Fruit fly (Drosophila melanogaster) whole organism, embryonic: ENCODE measurements around the gene lok.

Experiments used
- Aef1 ChIP-seq: fragments of 200-800 bp; sonication (Bioruptor generic); IDR thresholded peaks from 3 replicates; pipeline ENCODE4 v1.3.6; 2022; ENCODE audit warnings: missing biosample characterization, missing genetic modification characterization
- B-H2 ChIP-seq: fragments of 200-800 bp; sonication (Bioruptor generic); optimal IDR thresholded peaks from 2 replicates; lab custom pipeline; 2018; ENCODE audit warnings: missing biosample characterization, mild to moderate bottlenecking, missing genetic modification characterization
- CG10209 ChIP-seq: fragments of 200-800 bp; sonication (Bioruptor generic); optimal IDR thresholded peaks from 3 replicates; lab custom pipeline; 2017; ENCODE audit warnings: missing biosample characterization, mild to moderate bottlenecking, missing genetic modification characterization, missing genetic modification reagents
- CG11504 ChIP-seq: fragments of 200-800 bp; sonication (Bioruptor generic); optimal IDR thresholded peaks from 3 replicates; lab custom pipeline; 2019; ENCODE audit warnings: missing biosample characterization, mild to moderate bottlenecking, missing genetic modification characterization, moderate library complexity
- CG12236 ChIP-seq: fragments of 200-800 bp; sonication (Bioruptor generic); optimal IDR thresholded peaks from 2 replicates; lab custom pipeline; 2016; ENCODE audit warnings: missing biosample characterization, missing genetic modification characterization
- CG13296 ChIP-seq: fragments of 200-800 bp; sonication (Bioruptor generic); optimal IDR thresholded peaks from 3 replicates; lab custom pipeline; 2018; ENCODE audit warnings: missing biosample characterization, mild to moderate bottlenecking, missing genetic modification characterization
- CG13775 ChIP-seq: fragments of 200-800 bp; sonication (Bioruptor generic); optimal IDR thresholded peaks from 3 replicates; lab custom pipeline; 2017; ENCODE audit warnings: missing biosample characterization, mild to moderate bottlenecking, missing genetic modification characterization
- CG14441 ChIP-seq: fragments of 200-800 bp; sonication (Bioruptor generic); IDR thresholded peaks from 2 replicates; pipeline ENCODE4 v1.3.6; 2022; ENCODE audit warnings: missing biosample characterization, missing genetic modification characterization
- CG14667 ChIP-seq: fragments of 200-800 bp; sonication (Bioruptor generic); IDR thresholded peaks from 2 replicates; pipeline ENCODE4 v1.3.6; 2022; ENCODE audit warnings: missing biosample characterization, missing genetic modification characterization
- CG1602 ChIP-seq: fragments of 200-800 bp; sonication (Bioruptor generic); optimal IDR thresholded peaks from 3 replicates; lab custom pipeline; 2016; ENCODE audit warnings: missing biosample characterization, missing genetic modification characterization
- CG1647 ChIP-seq: fragments of 200-800 bp; sonication (Bioruptor generic); optimal IDR thresholded peaks from 3 replicates; lab custom pipeline; 2016; ENCODE audit warnings: missing biosample characterization, missing genetic modification characterization
- CG17802 ChIP-seq: fragments of 200-800 bp; sonication (Bioruptor generic); optimal IDR thresholded peaks from 2 replicates; lab custom pipeline; 2018; ENCODE audit warnings: missing biosample characterization, mild to moderate bottlenecking, missing genetic modification characterization, moderate library complexity
- CG17829 ChIP-seq: fragments of 200-800 bp; optimal IDR thresholded peaks from 2 replicates; lab custom pipeline; 2019; ENCODE audit warnings: missing biosample characterization, mild to moderate bottlenecking, missing genetic modification characterization, moderate library complexity
- CG2712 ChIP-seq: fragments of 200-800 bp; optimal IDR thresholded peaks from 3 replicates; lab custom pipeline; 2019; ENCODE audit warnings: missing biosample characterization, mild to moderate bottlenecking, missing genetic modification characterization, moderate library complexity
- CG3163 ChIP-seq: fragments of 200-800 bp; sonication (Bioruptor generic); optimal IDR thresholded peaks from 3 replicates; lab custom pipeline; 2016; ENCODE audit warnings: missing biosample characterization, missing genetic modification characterization
- CG32767 ChIP-seq: fragments of 200-800 bp; sonication (Bioruptor generic); IDR thresholded peaks from 2 replicates; pipeline ENCODE4 v1.3.6; 2022; ENCODE audit warnings: missing biosample characterization, missing genetic modification characterization
- CG32772 ChIP-seq: fragments of 200-800 bp; sonication (Bioruptor generic); IDR thresholded peaks from 2 replicates; pipeline ENCODE4 v1.3.6; 2022; ENCODE audit warnings: missing biosample characterization, missing genetic modification characterization
- CG4424 ChIP-seq: fragments of 200-800 bp; sonication (Bioruptor generic); optimal IDR thresholded peaks from 3 replicates; lab custom pipeline; 2016; ENCODE audit warnings: missing biosample characterization, missing genetic modification characterization
- CG4854 ChIP-seq: fragments of 200-800 bp; sonication (Bioruptor generic); optimal IDR thresholded peaks from 2 replicates; lab custom pipeline; 2016; ENCODE audit warnings: missing biosample characterization, missing genetic modification characterization, inconsistent platforms
- CG5180 ChIP-seq: fragments of 200-800 bp; sonication (Bioruptor generic); optimal IDR thresholded peaks from 3 replicates; lab custom pipeline; 2017; ENCODE audit warnings: missing biosample characterization, missing genetic modification characterization, mild to moderate bottlenecking, moderate library complexity, missing genetic modification reagents
- CG5245 ChIP-seq: fragments of 200-800 bp; sonication (Bioruptor generic); optimal IDR thresholded peaks from 3 replicates; lab custom pipeline; 2016; ENCODE audit warnings: missing biosample characterization, missing genetic modification characterization
- CG7987 ChIP-seq: fragments of 200-800 bp; sonication (Bioruptor generic); optimal IDR thresholded peaks from 2 replicates; lab custom pipeline; 2018; ENCODE audit warnings: missing biosample characterization, mild to moderate bottlenecking, missing genetic modification characterization, moderate library complexity
- Chrac-16 ChIP-seq: fragments of 200-800 bp; sonication (Bioruptor generic); optimal IDR thresholded peaks from 3 replicates; lab custom pipeline; 2016; ENCODE audit warnings: missing biosample characterization, missing genetic modification characterization
- D ChIP-seq, 2 experiments: fragments of 200-800 bp in 1 of 2; fragments of >200 bp in 1 of 2; sonication (Bioruptor generic) in 1 of 2; optimal IDR thresholded peaks; 2 replicates in 1 of 2; 3 replicates in 1 of 2; lab custom pipeline; 2017; ENCODE audit warnings: mild to moderate bottlenecking in 1 of 2, missing biosample characterization in 1 of 2, missing genetic modification characterization in 1 of 2, missing genetic modification reagents in 1 of 2
- Fer1 ChIP-seq: fragments of 200-800 bp; sonication (Bioruptor generic); optimal IDR thresholded peaks from 2 replicates; lab custom pipeline; 2017; ENCODE audit warnings: missing biosample characterization, mild to moderate bottlenecking, missing genetic modification characterization
- HLH4C ChIP-seq: fragments of 200-800 bp; sonication (Bioruptor generic); IDR thresholded peaks from 3 replicates; pipeline ENCODE4 v1.3.6; 2022; ENCODE audit warnings: missing biosample characterization, missing genetic modification characterization; ENCODE audit not compliant: partially characterized antibody
- Max ChIP-seq: fragments of 200-800 bp; sonication (Bioruptor generic); optimal IDR thresholded peaks from 2 replicates; lab custom pipeline; 2016; ENCODE audit warnings: missing biosample characterization, mild to moderate bottlenecking, missing genetic modification characterization
- Mrtf ChIP-seq: fragments of 200-800 bp; sonication (Bioruptor generic); IDR thresholded peaks from 3 replicates; pipeline ENCODE4 v1.3.6; 2022; ENCODE audit warnings: missing biosample characterization, missing genetic modification characterization
- Myb ChIP-seq: fragments of 200-800 bp; sonication (Bioruptor generic); optimal IDR thresholded peaks from 2 replicates; lab custom pipeline; 2016; ENCODE audit warnings: missing biosample characterization, missing genetic modification characterization
- ap ChIP-seq: fragments of 200-800 bp; sonication (Bioruptor generic); IDR thresholded peaks from 2 replicates; pipeline ENCODE4 v1.3.6; 2022; ENCODE audit warnings: missing biosample characterization, missing genetic modification characterization
- bigmax ChIP-seq: fragments of 200-800 bp; sonication (Bioruptor generic); optimal IDR thresholded peaks from 2 replicates; lab custom pipeline; 2018; ENCODE audit warnings: missing biosample characterization, mild to moderate bottlenecking, missing genetic modification characterization
- cg ChIP-seq: fragments of 200-800 bp; sonication (Bioruptor generic); optimal IDR thresholded peaks from 3 replicates; lab custom pipeline; 2019; ENCODE audit warnings: missing biosample characterization, mild to moderate bottlenecking, missing genetic modification characterization, moderate library complexity
- cwo ChIP-seq: fragments of 200-800 bp; sonication (Bioruptor generic); optimal IDR thresholded peaks from 3 replicates; lab custom pipeline; 2017; ENCODE audit warnings: missing biosample characterization, missing genetic modification characterization, mild to moderate bottlenecking, moderate library complexity, missing genetic modification reagents
- dimm ChIP-seq: fragments of 200-800 bp; sonication (Bioruptor generic); IDR thresholded peaks from 2 replicates; pipeline ENCODE4 v1.3.6; 2022; ENCODE audit warnings: missing biosample characterization, missing genetic modification characterization
- dmrt99B ChIP-seq: fragments of 200-800 bp; sonication (Bioruptor generic); optimal IDR thresholded peaks from 2 replicates; lab custom pipeline; 2018; ENCODE audit warnings: missing biosample characterization, mild to moderate bottlenecking, missing genetic modification characterization, moderate library complexity
- fru ChIP-seq: fragments of >200 bp; optimal IDR thresholded peaks from 2 replicates; lab custom pipeline; 2017
- ftz-f1 ChIP-seq: fragments of 200-800 bp; sonication (Bioruptor generic); optimal IDR thresholded peaks from 2 replicates; lab custom pipeline; 2016; ENCODE audit warnings: missing biosample characterization, missing genetic modification characterization
- hth ChIP-seq: fragments of >200 bp; optimal IDR thresholded peaks from 2 replicates; lab custom pipeline; 2017; ENCODE audit warnings: inconsistent platforms
- ind ChIP-seq: fragments of 200-800 bp; sonication (Bioruptor generic); optimal IDR thresholded peaks from 3 replicates; lab custom pipeline; 2016; ENCODE audit warnings: missing biosample characterization, missing genetic modification characterization
- ken ChIP-seq: fragments of 200-800 bp; sonication (Bioruptor generic); IDR thresholded peaks from 3 replicates; pipeline ENCODE4 v1.3.6; 2022; ENCODE audit warnings: missing biosample characterization, missing genetic modification characterization
- kni ChIP-seq: fragments of 200-800 bp; sonication (Bioruptor generic); optimal IDR thresholded peaks from 3 replicates; lab custom pipeline; 2017; ENCODE audit warnings: mild to moderate bottlenecking, missing biosample characterization, missing genetic modification reagents, missing genetic modification characterization
- maf-S ChIP-seq: fragments of 200-800 bp; sonication (Bioruptor generic); optimal IDR thresholded peaks from 2 replicates; lab custom pipeline; 2016; ENCODE audit warnings: missing biosample characterization, missing genetic modification characterization
- mld ChIP-seq: fragments of 200-800 bp; sonication (Bioruptor generic); IDR thresholded peaks from 3 replicates; pipeline ENCODE4 v1.3.6; 2022; ENCODE audit warnings: missing biosample characterization, missing genetic modification characterization; ENCODE audit not compliant: partially characterized antibody
- onecut ChIP-seq: fragments of 200-800 bp; sonication (Bioruptor generic); IDR thresholded peaks from 2 replicates; pipeline ENCODE4 v1.3.6; 2022; ENCODE audit warnings: missing biosample characterization, missing genetic modification characterization
- otp ChIP-seq: fragments of 200-800 bp; sonication (Bioruptor generic); IDR thresholded peaks from 3 replicates; pipeline ENCODE4, ENCODE4 v1.3.6; 2022; ENCODE audit warnings: missing biosample characterization, missing genetic modification characterization
- peb ChIP-seq: fragments of 200-800 bp; sonication (Bioruptor generic); IDR thresholded peaks from 2 replicates; pipeline ENCODE4 v1.3.6; 2022; ENCODE audit warnings: missing biosample characterization, missing genetic modification characterization
- pho ChIP-seq: fragments of 200-800 bp; sonication (Bioruptor generic); optimal IDR thresholded peaks from 2 replicates; lab custom pipeline; 2016; ENCODE audit warnings: missing biosample characterization, missing genetic modification characterization
- sqz ChIP-seq: fragments of 200-800 bp; sonication (Bioruptor generic); optimal IDR thresholded peaks from 3 replicates; lab custom pipeline; 2018; ENCODE audit warnings: missing biosample characterization, mild to moderate bottlenecking, missing genetic modification characterization
- tna ChIP-seq: fragments of 200-800 bp; sonication (Bioruptor generic); IDR thresholded peaks from 2 replicates; pipeline ENCODE4 v1.3.6; 2022; ENCODE audit warnings: missing biosample characterization, missing genetic modification characterization; ENCODE audit not compliant: partially characterized antibody
- ttk ChIP-seq: fragments of 200-800 bp; sonication (Bioruptor generic); IDR thresholded peaks from 2 replicates; pipeline ENCODE4 v2.1.2; 2022; ENCODE audit warnings: missing biosample characterization, missing genetic modification characterization
- twi ChIP-seq: fragments of 200-800 bp; optimal IDR thresholded peaks from 2 replicates; lab custom pipeline; 2019; ENCODE audit warnings: missing biosample characterization, mild to moderate bottlenecking, missing genetic modification characterization, moderate library complexity

lok gene

DNA sequence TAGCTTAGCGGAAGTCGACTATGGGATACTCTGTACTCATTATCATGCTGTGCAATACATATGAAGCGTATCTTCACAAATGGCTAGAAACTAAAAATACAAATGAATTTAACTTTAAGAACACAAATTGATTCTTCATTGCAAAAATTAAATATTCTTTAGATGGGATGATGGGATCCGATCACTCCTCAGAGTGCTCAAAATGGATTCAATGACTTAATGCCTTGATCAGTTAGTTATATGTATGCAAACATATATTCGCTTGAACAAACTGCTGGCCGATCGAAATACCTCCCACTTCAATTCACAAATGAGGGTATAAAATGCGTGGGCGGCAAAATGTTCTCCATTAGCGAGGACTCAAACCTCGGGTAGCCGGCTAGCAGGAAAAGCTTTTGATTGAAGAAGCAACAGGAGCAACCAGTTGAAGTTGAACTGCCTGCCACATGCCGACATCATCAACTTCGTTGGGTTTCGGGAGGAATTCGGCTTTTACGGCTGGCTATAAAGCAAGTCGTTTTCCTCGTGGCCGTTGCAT is 33.8 kb upstream of the lok start, which contains the start of gene sNPF (continued):
- no peak for TF ChIP-seq dimm (GFP tag; lab: Robert Waterston, UW)
- no peak for TF ChIP-seq otp (GFP tag; lab: Robert Waterston, UW)
- TF ChIP-seq CG10209 (GFP tag; lab: Kevin White, UChicago) = peak; percentile 71
- TF ChIP-seq peb (GFP tag; lab: Robert Waterston, UW) = no peak
- no peak for TF ChIP-seq Mrtf (GFP tag; lab: Robert Waterston, UW)
- no peak for TF ChIP-seq onecut (GFP tag; lab: Robert Waterston, UW)
- TF ChIP-seq hth = no peak
- no peak for TF ChIP-seq ftz-f1 (GFP tag; lab: Kevin White, UChicago)
- TF ChIP-seq bigmax = no peak
- TF ChIP-seq B-H2 (GFP tag; lab: Kevin White, UChicago) = peak; percentile 8
- no peak for TF ChIP-seq CG5180 (GFP tag; lab: Kevin White, UChicago)
- peak; percentile 30 for TF ChIP-seq maf-S
- peak; percentile 47 for TF ChIP-seq ind (GFP tag; lab: Kevin White, UChicago)
- TF ChIP-seq CG1602 (GFP tag; lab: Kevin White, UChicago) = no peak
- TF ChIP-seq CG17829 (tag; lab: Kevin White, UChicago) = no peak
- no peak for TF ChIP-seq CG7987 (GFP tag; lab: Kevin White, UChicago)
- TF ChIP-seq Max (GFP tag; lab: Kevin White, UChicago) = no peak
- no peak for TF ChIP-seq HLH4C (GFP tag; lab: Robert Waterston, UW)
- TF ChIP-seq twi (tag; lab: Kevin White, UChicago) = no peak
- no peak for TF ChIP-seq CG14441 (GFP tag; lab: Robert Waterston, UW)
- TF ChIP-seq dmrt99B = no peak
- TF ChIP-seq CG17802 = no peak
- TF ChIP-seq CG32772 (GFP tag; lab: Robert Waterston, UW) = no peak
- TF ChIP-seq ken (GFP tag; lab: Robert Waterston, UW) = no peak
- TF ChIP-seq cwo (GFP tag; lab: Kevin White, UChicago) = peak; percentile 28
- TF ChIP-seq tna = no peak
- peak; percentile 38 for TF ChIP-seq CG11504 (tag; lab: Kevin White, UChicago)
- no peak for TF ChIP-seq fru (lab: Kevin White, UChicago)
- peak; percentile 13 for TF ChIP-seq CG3163 (GFP tag; lab: Kevin White, UChicago)
- TF ChIP-seq CG5245 (GFP tag; lab: Kevin White, UChicago) = no peak
- TF ChIP-seq CG14667 = no peak
- TF ChIP-seq sqz = no peak
- TF ChIP-seq CG32767 (GFP tag; lab: Robert Waterston, UW) = no peak
- peak; percentile 60 for TF ChIP-seq Myb
- TF ChIP-seq CG2712 (tag; lab: Kevin White, UChicago) = no peak
- peak; percentile 68 for TF ChIP-seq pho
- no peak for TF ChIP-seq CG4424 (GFP tag; lab: Kevin White, UChicago)
- TF ChIP-seq ap (GFP tag; lab: Robert Waterston, UW) = no peak
- 0 out of 2 replicates have a peak, but pooled peaks have one; percentile 25 for TF ChIP-seq ttk (GFP tag; lab: Robert Waterston, UW)
- TF ChIP-seq kni (GFP tag; lab: Kevin White, UChicago) = no peak
- peak; percentile 61 for TF ChIP-seq CG13775 (GFP tag; lab: Kevin White, UChicago)
- no peak for TF ChIP-seq CG12236 (GFP tag; lab: Kevin White, UChicago)
- no peak for TF ChIP-seq CG1647 (GFP tag; lab: Kevin White, UChicago)
- TF ChIP-seq Fer1 (GFP tag; lab: Kevin White, UChicago) = peak; percentile 74
- TF ChIP-seq CG4854 = no peak
- TF ChIP-seq D (optimal IDR thresholded peaks at IDR 0.05; lab: Kevin White, UChicago) = no peak
- TF ChIP-seq D (GFP tag; optimal IDR thresholded peaks at IDR 0.05; lab: Kevin White, UChicago) = no peak
- TF ChIP-seq Chrac-16 (GFP tag; lab: Kevin White, UChicago) = peak; percentile 29
- TF ChIP-seq Aef1 (GFP tag; lab: Robert Waterston, UW) = no peak
- TF ChIP-seq CG13296 (GFP tag; lab: Kevin White, UChicago) = peak; percentile 32
- no peak for TF ChIP-seq cg (GFP tag; lab: Kevin White, UChicago)
- no peak for TF ChIP-seq mld (GFP tag; lab: Robert Waterston, UW)
